Worm (Caenorhabditis elegans) whole organism, L3 larva: ENCODE measurements around the gene srab-13.

Experiments used
- ama-1 ChIP-seq: fragments of 150-350 bp; optimal IDR thresholded peaks from 2 replicates; lab custom pipeline; 2018
- egl-27 ChIP-seq: sonication (generic microtip); optimal IDR thresholded peaks from 4 replicates; lab custom pipeline; 2017; ENCODE audit warnings: missing biosample characterization, missing genetic modification reagents, missing genetic modification characterization
- elt-2 ChIP-seq: sonication (generic microtip); optimal IDR thresholded peaks from 2 replicates; lab custom pipeline; 2016; ENCODE audit warnings: missing genetic modification reagents, mild to moderate bottlenecking, missing genetic modification characterization, missing compliant biosample characterization
- elt-3 ChIP-seq, 3 experiments: fragments of 150-350 bp in 1 of 3; sonication (generic microtip) in 2 of 3; optimal IDR thresholded peaks; 2 replicates in 2 of 3; 4 replicates in 1 of 3; lab custom pipeline; 2014 to 2017; ENCODE audit warnings: missing biosample characterization in 3 of 3, missing genetic modification characterization in 3 of 3
- fos-1 ChIP-seq: fragments of 150-350 bp; optimal IDR thresholded peaks from 2 replicates; lab custom pipeline; 2014; ENCODE audit warnings: missing biosample characterization, missing genetic modification characterization
- lin-39 ChIP-seq: fragments of 150-350 bp; optimal IDR thresholded peaks from 2 replicates; lab custom pipeline; 2018; ENCODE audit warnings: missing biosample characterization, missing genetic modification reagents, missing genetic modification characterization
- nhr-77 ChIP-seq: fragments of 150-350 bp; optimal IDR thresholded peaks from 2 replicates; lab custom pipeline; 2014; ENCODE audit warnings: missing biosample characterization, missing genetic modification characterization
- pha-4 ChIP-seq: fragments of 150-350 bp; optimal IDR thresholded peaks from 2 replicates; lab custom pipeline; 2014; ENCODE audit warnings: missing biosample characterization, missing genetic modification reagents, missing genetic modification characterization
- pqm-1 ChIP-seq: fragments of 150-350 bp; optimal IDR thresholded peaks from 2 replicates; lab custom pipeline; 2017; ENCODE audit warnings: missing biosample characterization, missing genetic modification characterization, inconsistent platforms
- unc-62 ChIP-seq: fragments of 150-350 bp; sonication (generic microtip); optimal IDR thresholded peaks from 4 replicates; lab custom pipeline; 2014; ENCODE audit warnings: missing biosample characterization, missing genetic modification reagents, missing genetic modification characterization
- ztf-11 ChIP-seq: fragments of 150-350 bp; optimal IDR thresholded peaks from 2 replicates; lab custom pipeline; 2014; ENCODE audit warnings: missing biosample characterization, missing genetic modification characterization
- ztf-4 ChIP-seq: fragments of 150-350 bp; optimal IDR thresholded peaks from 2 replicates; lab custom pipeline; 2014; ENCODE audit warnings: missing biosample characterization, missing genetic modification characterization

ce11 chrV:2067985-2068499, 40.4 kb upstream of the srab-13 start, which contains the start of gene lbp-9:
- TF ChIP-seq ama-1 (lab: Kevin White, UChicago) (no peak), egl-27 (tag; lab: Kevin White, UChicago) (no peak), fos-1 (no peak), pha-4 (tag; lab: Kevin White, UChicago) (peak; percentile 11), nhr-77 (tag; lab: Kevin White, UChicago) (no peak), pqm-1 (no peak), ztf-11 (tag; lab: Kevin White, UChicago) (no peak), elt-2 (no peak), unc-62 (GFP tag; lab: Kevin White, UChicago) (no peak), ztf-4 (tag; lab: Kevin White, UChicago) (no peak), lin-39 (tag; lab: Kevin White, UChicago) (peak; percentile 56), elt-3 (tag; optimal IDR thresholded peaks at IDR 0.05; lab: Kevin White, UChicago) (no peak)
